Worm (Caenorhabditis elegans) whole organism, midembryonic: ENCODE data around the gene pcm-1.

Experiments used
- T22C8.4 ChIP-seq: fragments of 200-800 bp; sonication (Bioruptor generic); IDR thresholded peaks from 2 replicates; pipeline ENCODE4 v1.3.6; 2022; ENCODE audit warnings: missing genetic modification characterization, missing compliant biosample characterization
- cog-1 ChIP-seq: sonication (generic microtip); optimal IDR thresholded peaks from 2 replicates; lab custom pipeline; 2016; ENCODE audit warnings: missing genetic modification characterization, missing compliant biosample characterization
- flt-1 ChIP-seq: fragments of 200-800 bp; sonication (Bioruptor generic); IDR thresholded peaks from 2 replicates; pipeline ENCODE4 v1.3.6; 2022; ENCODE audit warnings: missing genetic modification characterization, missing compliant biosample characterization
- klf-2 ChIP-seq: fragments of 200-800 bp; sonication (Bioruptor generic); conservative IDR thresholded peaks from 2 replicates; pipeline ENCODE4 v1.3.6; 2022; ENCODE audit warnings: missing genetic modification reagents, missing genetic modification characterization, missing compliant biosample characterization
- med-1 ChIP-seq: sonication (generic microtip); optimal IDR thresholded peaks from 2 replicates; lab custom pipeline; 2017; ENCODE audit warnings: missing genetic modification characterization, mild to moderate bottlenecking, missing compliant biosample characterization, antibody characterized with exemption, missing genetic modification reagents; ENCODE audit not compliant: insufficient read depth
- ref-1 ChIP-seq: fragments of 200-800 bp; sonication (Bioruptor generic); conservative IDR thresholded peaks from 2 replicates; pipeline ENCODE4 v1.3.6; 2022; ENCODE audit warnings: missing genetic modification reagents, missing genetic modification characterization, missing compliant biosample characterization
- tab-1 ChIP-seq: fragments of 200-800 bp; sonication (Bioruptor generic); IDR thresholded peaks from 2 replicates; pipeline ENCODE4 v1.3.6; 2022; ENCODE audit warnings: missing genetic modification characterization, missing compliant biosample characterization
- ztf-23 ChIP-seq: fragments of 200-800 bp; sonication (Bioruptor generic); IDR thresholded peaks from 2 replicates; pipeline ENCODE4 v1.3.6; 2022; ENCODE audit warnings: missing genetic modification reagents, missing genetic modification characterization, missing compliant biosample characterization
- ztf-29 ChIP-seq: fragments of 200-800 bp; sonication (Bioruptor generic); IDR thresholded peaks from 2 replicates; pipeline ENCODE4 v1.3.6; 2022; ENCODE audit warnings: missing genetic modification reagents, missing genetic modification characterization, missing compliant biosample characterization

The pcm-1 gene

ce11 chrV:5984244-5984643 is 20.6 kb upstream of the pcm-1 start:
- no peak for TF ChIP-seq cog-1 (tag; lab: Kevin White, UChicago)
- TF ChIP-seq ref-1 (GFP tag; lab: Robert Waterston, UW) = no peak
- no peak for TF ChIP-seq klf-2 (GFP tag; lab: Robert Waterston, UW)
- TF ChIP-seq med-1 (GFP tag; lab: Kevin White, UChicago) = no peak
- TF ChIP-seq T22C8.4 = no peak
- TF ChIP-seq tab-1 (GFP tag; lab: Robert Waterston, UW) = no peak
- no peak for TF ChIP-seq flt-1 (GFP tag; lab: Robert Waterston, UW)
- TF ChIP-seq ztf-29 (GFP tag; lab: Robert Waterston, UW) = no peak
- TF ChIP-seq ztf-23 = no peak

ce11 chrV:5983380-5983779 is 19.7 kb upstream of the pcm-1 start, which contains the start of gene dhs-16:
dhs-16 (plus strand) TSS chrV:5983745.
- TF ChIP-seq ref-1 (GFP tag; lab: Robert Waterston, UW) = no peak
- TF ChIP-seq klf-2 (GFP tag; lab: Robert Waterston, UW) = no peak
- no peak for TF ChIP-seq ztf-29 (GFP tag; lab: Robert Waterston, UW)
- no peak for TF ChIP-seq cog-1 (tag; lab: Kevin White, UChicago)
- TF ChIP-seq med-1 (GFP tag; lab: Kevin White, UChicago) = no peak
- no peak for TF ChIP-seq tab-1 (GFP tag; lab: Robert Waterston, UW)
- TF ChIP-seq ztf-23 = no peak
- no peak for TF ChIP-seq flt-1 (GFP tag; lab: Robert Waterston, UW)
- TF ChIP-seq T22C8.4 = no peak

ce11 chrV:5982722-5983121 is 19.0 kb upstream of the pcm-1 start:
- no peak for TF ChIP-seq tab-1 (GFP tag; lab: Robert Waterston, UW)
- TF ChIP-seq klf-2 (GFP tag; lab: Robert Waterston, UW) = no peak
- TF ChIP-seq T22C8.4 = no peak
- no peak for TF ChIP-seq ref-1 (GFP tag; lab: Robert Waterston, UW)
- no peak for TF ChIP-seq ztf-23
- no peak for TF ChIP-seq ztf-29 (GFP tag; lab: Robert Waterston, UW)
- TF ChIP-seq med-1 (GFP tag; lab: Kevin White, UChicago) = no peak
- TF ChIP-seq cog-1 (tag; lab: Kevin White, UChicago) = no peak
- no peak for TF ChIP-seq flt-1 (GFP tag; lab: Robert Waterston, UW)

ce11 chrV:5975724-5976123 is 12.0 kb upstream of the pcm-1 start, which contains the start of gene acy-2:
acy-2 (plus strand) TSS chrV:5976024.
- TF ChIP-seq klf-2 (GFP tag; lab: Robert Waterston, UW) = no peak
- TF ChIP-seq T22C8.4 = no peak

ce11 chrV:5973713-5974112 is 10.0 kb upstream of the pcm-1 start:
- TF ChIP-seq tab-1 (GFP tag; lab: Robert Waterston, UW) = no peak
- no peak for TF ChIP-seq flt-1 (GFP tag; lab: Robert Waterston, UW)
- no peak for TF ChIP-seq med-1 (GFP tag; lab: Kevin White, UChicago)
- no peak for TF ChIP-seq cog-1 (tag; lab: Kevin White, UChicago)
- TF ChIP-seq ztf-29 (GFP tag; lab: Robert Waterston, UW) = no peak
- TF ChIP-seq T22C8.4 = no peak
- TF ChIP-seq klf-2 (GFP tag; lab: Robert Waterston, UW) = no peak
- no peak for TF ChIP-seq ztf-23
- no peak for TF ChIP-seq ref-1 (GFP tag; lab: Robert Waterston, UW)

ce11 chrV:5972582-5972981 is 8.9 kb upstream of the pcm-1 start:
- TF ChIP-seq cog-1 (tag; lab: Kevin White, UChicago) (no peak), flt-1 (GFP tag; lab: Robert Waterston, UW) (no peak), ref-1 (GFP tag; lab: Robert Waterston, UW) (no peak), klf-2 (GFP tag; lab: Robert Waterston, UW) (no peak), T22C8.4 (no peak)

- TF ChIP-seq T22C8.4 (no peak), tab-1 (GFP tag; lab: Robert Waterston, UW) (no peak), ref-1 (GFP tag; lab: Robert Waterston, UW) (no peak), flt-1 (GFP tag; lab: Robert Waterston, UW) (no peak), cog-1 (tag; lab: Kevin White, UChicago) (no peak), ztf-29 (GFP tag; lab: Robert Waterston, UW) (no peak), med-1 (GFP tag; lab: Kevin White, UChicago) (no peak), klf-2 (GFP tag; lab: Robert Waterston, UW) (no peak), ztf-23 (no peak)
Measured at ce11 chrV:5964658-5965178, 1.0 kb upstream of the pcm-1 start.

ce11 chrV:5963092-5963491 is 590 bp downstream of the pcm-1 start:
- no peak for TF ChIP-seq ref-1 (GFP tag; lab: Robert Waterston, UW)

- TF ChIP-seq med-1 (GFP tag; lab: Kevin White, UChicago) (no peak), tab-1 (GFP tag; lab: Robert Waterston, UW) (no peak), flt-1 (GFP tag; lab: Robert Waterston, UW) (no peak)
Measured at ce11 chrV:5961516-5961915, 2.2 kb downstream of the pcm-1 start, which contains the start of gene mcp-1. mcp-1 (plus strand) TSS chrV:5961807.

ce11 chrV:5955627-5956026 is 8.1 kb downstream of the pcm-1 start:
- no peak for TF ChIP-seq cog-1 (tag; lab: Kevin White, UChicago)
- TF ChIP-seq ztf-23 = no peak
- TF ChIP-seq flt-1 (GFP tag; lab: Robert Waterston, UW) = no peak
- TF ChIP-seq ref-1 (GFP tag; lab: Robert Waterston, UW) = no peak
- TF ChIP-seq T22C8.4 = no peak
- no peak for TF ChIP-seq klf-2 (GFP tag; lab: Robert Waterston, UW)
- no peak for TF ChIP-seq tab-1 (GFP tag; lab: Robert Waterston, UW)
- no peak for TF ChIP-seq med-1 (GFP tag; lab: Kevin White, UChicago)
- TF ChIP-seq ztf-29 (GFP tag; lab: Robert Waterston, UW) = no peak
